Fruit fly (Drosophila melanogaster) whole organism, embryonic: ENCODE measurements around the gene Tsp29Fb.

ENCODE experiments used
- BEAF-32 ChIP-seq: fragments of 200-800 bp; sonication (Bioruptor generic); optimal IDR thresholded peaks from 3 replicates; lab custom pipeline; 2017; ENCODE audit warnings: missing biosample characterization, missing genetic modification characterization, mild to moderate bottlenecking, moderate library complexity, missing genetic modification reagents
- Blimp-1 ChIP-seq: fragments of 200-800 bp; sonication (Bioruptor generic); optimal IDR thresholded peaks from 3 replicates; lab custom pipeline; 2018; ENCODE audit warnings: missing biosample characterization, missing genetic modification characterization, mild to moderate bottlenecking, moderate library complexity, missing genetic modification reagents
- CG11247 ChIP-seq: fragments of 200-800 bp; sonication (Bioruptor generic); IDR thresholded peaks from 2 replicates; pipeline ENCODE4 v1.3.6; 2022; ENCODE audit warnings: missing biosample characterization, missing genetic modification characterization
- CG11456 ChIP-seq: fragments of 200-800 bp; sonication (Bioruptor generic); IDR thresholded peaks from 3 replicates; pipeline ENCODE4 v1.3.6; 2022; ENCODE audit warnings: missing biosample characterization, missing genetic modification characterization
- CG12104 ChIP-seq: fragments of 200-800 bp; sonication (Bioruptor generic); optimal IDR thresholded peaks from 3 replicates; lab custom pipeline; 2016; ENCODE audit warnings: missing biosample characterization, missing genetic modification characterization
- CG1233 ChIP-seq: fragments of 200-800 bp; sonication (Bioruptor generic); optimal IDR thresholded peaks from 4 replicates; lab custom pipeline; 2018; ENCODE audit warnings: missing biosample characterization, mild to moderate bottlenecking, missing genetic modification characterization
- CG12659 ChIP-seq: fragments of 200-800 bp; sonication (Bioruptor generic); optimal IDR thresholded peaks from 3 replicates; lab custom pipeline; 2017; ENCODE audit warnings: mild to moderate bottlenecking, missing biosample characterization, missing genetic modification reagents, missing genetic modification characterization
- CG12769 ChIP-seq: fragments of 200-800 bp; sonication (Bioruptor generic); optimal IDR thresholded peaks from 2 replicates; lab custom pipeline; 2019; ENCODE audit warnings: missing biosample characterization, mild to moderate bottlenecking, missing genetic modification characterization, moderate library complexity
- CG15011 ChIP-seq: fragments of 200-800 bp; sonication (Bioruptor generic); optimal IDR thresholded peaks from 3 replicates; lab custom pipeline; 2018; ENCODE audit warnings: missing biosample characterization, mild to moderate bottlenecking, missing genetic modification characterization
- CG4328 ChIP-seq: fragments of 200-800 bp; sonication (Bioruptor generic); optimal IDR thresholded peaks from 3 replicates; lab custom pipeline; 2017; ENCODE audit warnings: missing biosample characterization, missing genetic modification reagents, missing genetic modification characterization
- CG4424 ChIP-seq: fragments of 200-800 bp; sonication (Bioruptor generic); optimal IDR thresholded peaks from 3 replicates; lab custom pipeline; 2016; ENCODE audit warnings: missing biosample characterization, missing genetic modification characterization
- CG4617 ChIP-seq: fragments of 200-800 bp; sonication (Bioruptor generic); optimal IDR thresholded peaks from 3 replicates; lab custom pipeline; 2016; ENCODE audit warnings: missing biosample characterization, missing genetic modification characterization, borderline replicate concordance
- CG6272 ChIP-seq: fragments of 200-800 bp; sonication (Bioruptor generic); IDR thresholded peaks from 2 replicates; pipeline ENCODE4 v1.3.6; 2022; ENCODE audit warnings: missing biosample characterization, missing genetic modification characterization
- CG7271 ChIP-seq: fragments of 200-800 bp; sonication (Bioruptor generic); optimal IDR thresholded peaks from 2 replicates; lab custom pipeline; 2018; ENCODE audit warnings: missing biosample characterization, mild to moderate bottlenecking, missing genetic modification characterization, moderate library complexity
- CG7556 ChIP-seq: fragments of 200-800 bp; sonication (Bioruptor generic); optimal IDR thresholded peaks from 2 replicates; lab custom pipeline; 2017; ENCODE audit warnings: missing biosample characterization, mild to moderate bottlenecking, missing genetic modification characterization
- CG8281 ChIP-seq: fragments of 200-800 bp; sonication (Bioruptor generic); optimal IDR thresholded peaks from 2 replicates; lab custom pipeline; 2018; ENCODE audit warnings: missing biosample characterization, mild to moderate bottlenecking, missing genetic modification characterization, moderate library complexity
- CG9817 ChIP-seq: fragments of 200-800 bp; sonication (Bioruptor generic); optimal IDR thresholded peaks from 2 replicates; lab custom pipeline; 2018; ENCODE audit warnings: missing biosample characterization, mild to moderate bottlenecking, missing genetic modification characterization, moderate library complexity
- Dfd ChIP-seq, 2 experiments: fragments of >200 bp; optimal IDR thresholded peaks; 2 replicates each; lab custom pipeline; 2017; ENCODE audit warnings: missing biosample characterization in 2 of 2, missing genetic modification characterization in 2 of 2
- Dip3 ChIP-seq: fragments of 200-800 bp; sonication (Bioruptor generic); optimal IDR thresholded peaks from 3 replicates; lab custom pipeline; 2016; ENCODE audit warnings: missing biosample characterization, missing genetic modification characterization
- Dll ChIP-seq: fragments of 200-800 bp; sonication (Bioruptor generic); IDR thresholded peaks from 4 replicates; pipeline ENCODE4 v1.3.6; 2022; ENCODE audit warnings: missing biosample characterization, missing genetic modification characterization; ENCODE audit not compliant: partially characterized antibody
- ERR ChIP-seq: fragments of 200-800 bp; sonication (Bioruptor generic); optimal IDR thresholded peaks from 2 replicates; lab custom pipeline; 2016; ENCODE audit warnings: missing biosample characterization, missing genetic modification characterization
- Fer3 ChIP-seq: fragments of 200-800 bp; sonication (Bioruptor generic); optimal IDR thresholded peaks from 2 replicates; lab custom pipeline; 2018; ENCODE audit warnings: missing biosample characterization, mild to moderate bottlenecking, missing genetic modification characterization, moderate library complexity
- Gsc ChIP-seq: fragments of 200-800 bp; sonication (Bioruptor generic); IDR thresholded peaks from 2 replicates; pipeline ENCODE4 v1.3.6; 2022; ENCODE audit warnings: missing biosample characterization, missing genetic modification characterization
- H15 ChIP-seq: fragments of 200-800 bp; sonication (Bioruptor generic); IDR thresholded peaks from 3 replicates; pipeline ENCODE4 v1.3.6; 2022; ENCODE audit warnings: missing biosample characterization, missing genetic modification characterization
- Hr78 ChIP-seq, 2 experiments: fragments of 200-800 bp in 1 of 2; fragments of >200 bp in 1 of 2; sonication (Bioruptor generic) in 1 of 2; optimal IDR thresholded peaks; 2 replicates each; lab custom pipeline; 2017 to 2019; ENCODE audit warnings: missing biosample characterization in 2 of 2, missing genetic modification characterization in 2 of 2, mild to moderate bottlenecking in 1 of 2, moderate library complexity in 1 of 2
- Lim3 ChIP-seq: fragments of 200-800 bp; sonication (Bioruptor generic); IDR thresholded peaks from 2 replicates; pipeline ENCODE4 v1.3.6; 2022; ENCODE audit warnings: missing biosample characterization, missing genetic modification characterization
- MBD-R2 ChIP-seq: fragments of 200-800 bp; sonication (Bioruptor generic); IDR thresholded peaks from 2 replicates; pipeline ENCODE4 v1.3.6; 2022; ENCODE audit warnings: missing biosample characterization, missing genetic modification characterization
- Sin3A ChIP-seq: fragments of >200 bp; optimal IDR thresholded peaks from 2 replicates; lab custom pipeline; 2018
- Tbp ChIP-seq: fragments of >200 bp; optimal IDR thresholded peaks from 2 replicates; lab custom pipeline; 2018; ENCODE audit warnings: missing biosample characterization, missing genetic modification characterization
- al ChIP-seq: fragments of 200-800 bp; sonication (Bioruptor generic); IDR thresholded peaks from 2 replicates; pipeline ENCODE4 v1.3.6; 2022; ENCODE audit warnings: missing biosample characterization, missing genetic modification characterization
- ase ChIP-seq: fragments of 200-800 bp; sonication (Bioruptor generic); IDR thresholded peaks from 3 replicates; pipeline ENCODE4 v1.3.6; 2022; ENCODE audit warnings: missing biosample characterization, missing genetic modification characterization
- bowl ChIP-seq: fragments of 200-800 bp; sonication (Bioruptor generic); IDR thresholded peaks from 2 replicates; pipeline ENCODE4 v1.3.6; 2022; ENCODE audit warnings: missing biosample characterization, missing genetic modification characterization
- chm ChIP-seq: fragments of 200-800 bp; sonication (Bioruptor generic); IDR thresholded peaks from 2 replicates; pipeline ENCODE4 v1.3.6; 2022; ENCODE audit warnings: missing biosample characterization, missing genetic modification characterization
- eve ChIP-seq, 2 experiments: fragments of >200 bp; optimal IDR thresholded peaks; 2 replicates each; lab custom pipeline; 2017; ENCODE audit warnings: missing biosample characterization in 2 of 2, missing genetic modification characterization in 2 of 2
- kni ChIP-seq: fragments of 200-800 bp; sonication (Bioruptor generic); optimal IDR thresholded peaks from 3 replicates; lab custom pipeline; 2017; ENCODE audit warnings: mild to moderate bottlenecking, missing biosample characterization, missing genetic modification reagents, missing genetic modification characterization
- odd ChIP-seq: fragments of 200-800 bp; sonication (Bioruptor generic); optimal IDR thresholded peaks from 2 replicates; lab custom pipeline; 2017; ENCODE audit warnings: missing biosample characterization, mild to moderate bottlenecking, missing genetic modification characterization
- pum ChIP-seq: fragments of 200-800 bp; sonication (Bioruptor generic); optimal IDR thresholded peaks from 2 replicates; lab custom pipeline; 2016; ENCODE audit warnings: missing biosample characterization, missing genetic modification characterization
- salm ChIP-seq: fragments of 200-800 bp; sonication (Bioruptor generic); optimal IDR thresholded peaks from 2 replicates; lab custom pipeline; 2018; ENCODE audit warnings: missing biosample characterization, mild to moderate bottlenecking, missing genetic modification characterization
- sqz ChIP-seq: fragments of 200-800 bp; sonication (Bioruptor generic); optimal IDR thresholded peaks from 3 replicates; lab custom pipeline; 2018; ENCODE audit warnings: missing biosample characterization, mild to moderate bottlenecking, missing genetic modification characterization
- tio ChIP-seq: fragments of 200-800 bp; sonication (Bioruptor generic); optimal IDR thresholded peaks from 2 replicates; lab custom pipeline; 2017; ENCODE audit warnings: missing biosample characterization, missing genetic modification characterization, inconsistent platforms
- trem ChIP-seq: fragments of 200-800 bp; optimal IDR thresholded peaks from 3 replicates; lab custom pipeline; 2019; ENCODE audit warnings: missing biosample characterization, mild to moderate bottlenecking, missing genetic modification characterization, moderate library complexity
- tup ChIP-seq: fragments of 200-800 bp; sonication (Bioruptor generic); optimal IDR thresholded peaks from 2 replicates; lab custom pipeline; 2016; ENCODE audit warnings: missing biosample characterization, mild to moderate bottlenecking, missing genetic modification characterization, moderate library complexity
- wor ChIP-seq: fragments of 200-800 bp; sonication (Bioruptor generic); IDR thresholded peaks from 2 replicates; pipeline ENCODE4 v1.3.6; 2022; ENCODE audit warnings: missing biosample characterization, missing genetic modification characterization
- zen2 ChIP-seq: fragments of 200-800 bp; sonication (Bioruptor generic); IDR thresholded peaks from 3 replicates; pipeline ENCODE4 v1.3.6; 2022; ENCODE audit warnings: missing biosample characterization, missing genetic modification characterization; ENCODE audit not compliant: partially characterized antibody
- zf30C ChIP-seq: fragments of 200-800 bp; sonication (Bioruptor generic); optimal IDR thresholded peaks from 3 replicates; lab custom pipeline; 2018; ENCODE audit warnings: missing biosample characterization, mild to moderate bottlenecking, missing genetic modification characterization

Tsp29Fb gene

DNA sequence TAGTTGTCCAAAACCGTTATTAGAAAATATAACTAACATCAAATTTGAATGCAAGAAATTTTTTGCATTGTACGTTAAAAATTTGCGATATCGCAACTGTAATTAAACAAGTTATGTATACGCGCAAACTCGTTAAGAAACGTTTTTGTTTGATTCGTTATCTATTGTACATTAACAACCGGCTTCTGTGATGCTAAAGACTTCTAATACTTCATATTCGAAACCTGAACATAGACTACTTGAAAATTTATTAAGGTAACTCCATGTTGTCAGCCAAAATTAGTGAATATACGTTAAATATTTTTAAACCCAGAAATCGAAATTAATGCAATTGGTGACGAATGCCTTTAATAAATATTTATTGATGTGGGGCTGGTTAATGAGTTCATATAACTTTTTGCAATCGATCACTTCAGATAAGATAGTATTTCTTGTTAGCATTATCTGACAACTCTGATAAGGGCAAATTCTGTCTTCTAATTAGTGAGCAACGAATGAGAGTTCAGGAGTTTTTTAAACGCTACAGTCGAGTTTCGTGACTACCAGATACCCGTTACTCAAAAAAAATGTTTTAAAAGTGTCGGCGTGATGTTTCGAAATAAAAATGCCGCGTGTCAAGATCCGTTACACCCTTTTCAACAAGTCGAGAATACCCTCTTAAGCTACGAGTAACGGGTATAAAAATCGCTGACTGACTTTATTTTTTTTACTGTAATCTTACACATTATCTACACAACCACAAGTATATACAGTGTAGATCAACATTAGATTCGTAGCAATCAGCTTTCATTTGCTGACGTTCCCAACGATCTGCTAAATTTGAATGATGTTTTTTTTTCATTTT lies 15.2 kb downstream of the Tsp29Fb start (continued):
- no peak for TF ChIP-seq CG7271 (tag; lab: Kevin White, UChicago)
- no peak for TF ChIP-seq tup
- TF ChIP-seq odd (GFP tag; lab: Kevin White, UChicago), result no peak
- TF ChIP-seq sqz (GFP tag; lab: Kevin White, UChicago), result no peak
- TF ChIP-seq H15 (GFP tag; lab: Robert Waterston, UW), result no peak
- TF ChIP-seq Gsc (GFP tag; lab: Robert Waterston, UW), result no peak
- 0 out of 2 replicates have a peak, but pooled peaks have one; percentile 17 for TF ChIP-seq chm (GFP tag; lab: Robert Waterston, UW)
- peak; percentile 35 for TF ChIP-seq Blimp-1 (GFP tag; lab: Kevin White, UChicago)
- peak; percentile 25; the same call in 1 of the 2 replicates for TF ChIP-seq al (GFP tag; lab: Robert Waterston, UW)
- no peak for TF ChIP-seq ERR
- no peak for TF ChIP-seq CG11456 (GFP tag; lab: Robert Waterston, UW)
- TF ChIP-seq MBD-R2 (GFP tag; lab: Robert Waterston, UW), result peak; percentile 32; the same call in 1 of the 2 replicates
- TF ChIP-seq ase, result peak; percentile 46; the same call in 1 of the 3 replicates
- TF ChIP-seq Sin3A (lab: Kevin White, UChicago), result no peak
- TF ChIP-seq wor, result no peak
- TF ChIP-seq CG6272 (GFP tag; lab: Robert Waterston, UW), result peak; percentile 33; the same call in 1 of the 2 replicates
- TF ChIP-seq Tbp, result no peak
- no peak for TF ChIP-seq CG12104 (GFP tag; lab: Kevin White, UChicago)
- no peak for TF ChIP-seq CG9817 (tag; lab: Kevin White, UChicago)
- TF ChIP-seq tio (GFP tag; lab: Kevin White, UChicago), result peak; percentile 37
- peak; percentile 31 for TF ChIP-seq Dip3 (GFP tag; lab: Kevin White, UChicago)
- TF ChIP-seq BEAF-32, result peak; percentile 11
- peak; percentile 56 for TF ChIP-seq CG12769 (tag; lab: Kevin White, UChicago)
- TF ChIP-seq bowl, result no peak
- TF ChIP-seq zf30C (GFP tag; lab: Kevin White, UChicago), result no peak
- peak; percentile 23 for TF ChIP-seq Fer3 (tag; lab: Kevin White, UChicago)
- TF ChIP-seq CG1233 (GFP tag; lab: Kevin White, UChicago), result no peak
- no peak for TF ChIP-seq Hr78 (GFP tag; optimal IDR thresholded peaks at IDR 0.05; lab: Kevin White, UChicago)
- TF ChIP-seq CG4424 (GFP tag; lab: Kevin White, UChicago), result peak; percentile 49
- TF ChIP-seq salm (tag; lab: Kevin White, UChicago), result no peak
- TF ChIP-seq pum (GFP tag; lab: Kevin White, UChicago), result peak; percentile 36
- TF ChIP-seq Lim3 (GFP tag; lab: Robert Waterston, UW), result no peak
- TF ChIP-seq CG4617, result no peak
- TF ChIP-seq Dll, result no peak
- TF ChIP-seq CG4328 (GFP tag; lab: Kevin White, UChicago), result peak; percentile 15
- TF ChIP-seq zen2 (GFP tag; lab: Robert Waterston, UW), result no peak
- TF ChIP-seq kni (GFP tag; lab: Kevin White, UChicago), result no peak
- TF ChIP-seq CG8281 (tag; lab: Kevin White, UChicago), result no peak
- TF ChIP-seq Dfd (GFP tag; optimal IDR thresholded peaks at IDR 0.05; lab: Kevin White, UChicago), result no peak
- peak in 1 of 2 experiments; percentile 68 for TF ChIP-seq eve (GFP tag; optimal IDR thresholded peaks at IDR 0.05; lab: Kevin White, UChicago)
- no peak for TF ChIP-seq CG11247 (GFP tag; lab: Robert Waterston, UW)
- TF ChIP-seq trem (tag; lab: Kevin White, UChicago), result peak; percentile 35
- no peak for TF ChIP-seq CG15011
- no peak for TF ChIP-seq CG7556 (GFP tag; lab: Kevin White, UChicago)
- TF ChIP-seq CG12659, result peak; percentile 33
- TF ChIP-seq, all 482 proteins: peak for 224
